Worm (Caenorhabditis elegans): ENCODE data around the gene K02D3.1.

DNA sequence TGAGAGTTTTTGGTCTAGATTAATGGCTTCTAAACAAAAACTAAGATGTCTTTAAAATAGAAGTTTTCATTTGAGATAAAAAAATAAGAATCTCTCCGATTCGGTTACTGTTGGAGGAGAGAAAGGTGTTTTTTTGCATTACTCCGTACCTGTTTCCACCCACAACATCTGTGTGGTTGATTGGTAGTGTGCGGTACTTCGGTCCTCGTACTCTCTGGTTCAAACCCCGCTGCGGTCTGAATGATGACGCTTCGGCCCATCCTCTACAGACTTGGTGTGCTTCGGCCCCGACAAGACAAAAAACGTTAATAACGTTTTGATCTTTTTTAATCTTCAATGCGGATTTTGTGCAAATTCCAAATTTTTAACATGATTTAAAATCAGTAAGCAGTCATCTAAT is 9.2 kb upstream of the K02D3.1 start:
- TF ChIP-seq ZK546.5 (tag; optimal IDR thresholded peaks at IDR 0.05) (no peak), mdl-1 (tag; optimal IDR thresholded peaks at IDR 0.05) (no peak), nhr-67 (tag; optimal IDR thresholded peaks at IDR 0.05) (no peak), nhr-77 (tag; optimal IDR thresholded peaks at IDR 0.05) (no peak), ztf-11 (tag; optimal IDR thresholded peaks at IDR 0.05) (no peak), jun-1 (tag; optimal IDR thresholded peaks at IDR 0.05) (no peak), unc-39 (tag; optimal IDR thresholded peaks at IDR 0.05) (no peak), ama-1 (optimal IDR thresholded peaks at IDR 0.05) (no peak)

All from whole organism, L3 larva.